Worm (Caenorhabditis elegans) whole organism, L4 larva: ENCODE results near the gene F45F2.11.

Experiments
- F49E8.2 ChIP-seq: sonication (generic microtip); optimal IDR thresholded peaks from 2 replicates; lab custom pipeline; 2016; ENCODE audit warnings: missing compliant biosample characterization, mild to moderate bottlenecking, missing genetic modification characterization, borderline replicate concordance
- T26A8.4 ChIP-seq: fragments of 200-800 bp; sonication (Bioruptor generic); IDR thresholded peaks from 2 replicates; pipeline ENCODE4 v1.3.6; 2022; ENCODE audit warnings: missing genetic modification characterization, missing compliant biosample characterization
- Y105C5A.15 ChIP-seq: fragments of 200-800 bp; sonication (Bioruptor generic); IDR thresholded peaks from 2 replicates; pipeline ENCODE4 v1.3.6; 2022; ENCODE audit warnings: missing genetic modification characterization, missing compliant biosample characterization
- Y48G9A.11 ChIP-seq: fragments of 200-800 bp; sonication (Bioruptor generic); IDR thresholded peaks from 2 replicates; pipeline ENCODE4 v1.3.6; 2022; ENCODE audit warnings: missing genetic modification reagents, missing genetic modification characterization, missing compliant biosample characterization
- ZK337.2 ChIP-seq: fragments of 200-800 bp; sonication (Bioruptor generic); IDR thresholded peaks from 2 replicates; pipeline ENCODE4 v1.3.6; 2022; ENCODE audit warnings: missing genetic modification reagents, missing genetic modification characterization, missing compliant biosample characterization
- ceh-32 ChIP-seq: sonication (generic microtip); optimal IDR thresholded peaks from 2 replicates; lab custom pipeline; 2016; ENCODE audit warnings: mild to moderate bottlenecking, missing genetic modification characterization, missing compliant biosample characterization; ENCODE audit not compliant: poor library complexity
- ceh-62 ChIP-seq: sonication (generic microtip); optimal IDR thresholded peaks from 2 replicates; lab custom pipeline; 2017; ENCODE audit warnings: missing biosample characterization, missing genetic modification characterization
- cey-2 ChIP-seq: sonication (generic microtip); optimal IDR thresholded peaks from 3 replicates; lab custom pipeline; 2017; ENCODE audit warnings: missing genetic modification characterization, mild to moderate bottlenecking, missing compliant biosample characterization, antibody characterized with exemption, borderline replicate concordance; ENCODE audit not compliant: insufficient read depth
- daf-12 ChIP-seq: fragments of 150-350 bp; optimal IDR thresholded peaks from 2 replicates; lab custom pipeline; 2014; ENCODE audit warnings: missing biosample characterization, missing genetic modification reagents, missing genetic modification characterization
- daf-19 ChIP-seq: fragments of 200-800 bp; sonication (Bioruptor generic); conservative IDR thresholded peaks from 2 replicates; pipeline ENCODE4 v1.3.6; 2022; ENCODE audit warnings: missing genetic modification characterization, missing compliant biosample characterization
- dmd-6 ChIP-seq: fragments of 200-800 bp; sonication (Bioruptor generic); IDR thresholded peaks from 2 replicates; pipeline ENCODE4 v1.3.6; 2022; ENCODE audit warnings: missing genetic modification reagents, missing genetic modification characterization, missing compliant biosample characterization
- dmd-8 ChIP-seq: fragments of 200-800 bp; sonication (Bioruptor generic); IDR thresholded peaks from 2 replicates; pipeline ENCODE4 v1.3.6; 2022; ENCODE audit warnings: missing genetic modification characterization, missing compliant biosample characterization
- dpl-1 ChIP-seq: fragments of 150-350 bp; optimal IDR thresholded peaks from 2 replicates; lab custom pipeline; 2014; ENCODE audit warnings: missing biosample characterization, missing genetic modification reagents, missing genetic modification characterization
- egl-43 ChIP-seq: fragments of 200-800 bp; sonication (Bioruptor generic); IDR thresholded peaks from 2 replicates; pipeline ENCODE4 v1.3.6; 2022; ENCODE audit warnings: missing genetic modification reagents, missing genetic modification characterization, missing compliant biosample characterization
- fos-1 ChIP-seq: fragments of 150-350 bp; optimal IDR thresholded peaks from 2 replicates; lab custom pipeline; 2014; ENCODE audit warnings: missing biosample characterization, missing genetic modification characterization
- hlh-30 ChIP-seq: sonication (generic microtip); optimal IDR thresholded peaks from 2 replicates; lab custom pipeline; 2017; ENCODE audit warnings: antibody characterized with exemption, mild to moderate bottlenecking, missing genetic modification characterization, missing compliant biosample characterization; ENCODE audit not compliant: insufficient read depth
- hmg-1.1 ChIP-seq: fragments of 200-800 bp; sonication (Bioruptor generic); IDR thresholded peaks from 2 replicates; pipeline ENCODE4 v1.3.6; 2022; ENCODE audit warnings: missing genetic modification reagents, missing genetic modification characterization, missing compliant biosample characterization
- lin-29 ChIP-seq: fragments of 200-800 bp; sonication (Bioruptor generic); IDR thresholded peaks from 2 replicates; pipeline ENCODE4 v1.3.6; 2022; ENCODE audit warnings: missing genetic modification reagents, missing genetic modification characterization, missing compliant biosample characterization
- lin-38 ChIP-seq: fragments of 200-800 bp; sonication (Bioruptor generic); IDR thresholded peaks from 2 replicates; pipeline ENCODE4 v1.3.6; 2022; ENCODE audit warnings: missing genetic modification reagents, missing genetic modification characterization, missing compliant biosample characterization
- lsy-2 ChIP-seq, 2 experiments: fragments of 150-350 bp in 1 of 2; sonication (generic microtip) in 1 of 2; optimal IDR thresholded peaks; 2 replicates each; lab custom pipeline; 2014 to 2017; ENCODE audit warnings: missing biosample characterization in 2 of 2, missing genetic modification characterization in 2 of 2
- madf-5 ChIP-seq, 2 experiments: fragments of 200-800 bp; sonication (Bioruptor generic); IDR thresholded peaks; 2 replicates each; pipeline ENCODE4 v1.3.6; 2022; ENCODE audit warnings: missing compliant biosample characterization in 2 of 2, missing genetic modification characterization in 2 of 2
- mdt-29 ChIP-seq: fragments of 200-800 bp; sonication (Bioruptor generic); IDR thresholded peaks from 2 replicates; pipeline ENCODE4 v1.3.6; 2022; ENCODE audit warnings: missing genetic modification reagents, missing genetic modification characterization, missing compliant biosample characterization
- mxl-2 ChIP-seq: fragments of 200-800 bp; sonication (Bioruptor generic); conservative IDR thresholded peaks from 2 replicates; pipeline ENCODE4 v1.3.6; 2022; ENCODE audit warnings: missing genetic modification reagents, missing genetic modification characterization, missing compliant biosample characterization
- nhr-11 ChIP-seq: fragments of 150-350 bp; optimal IDR thresholded peaks from 2 replicates; lab custom pipeline; 2014; ENCODE audit warnings: missing biosample characterization, missing genetic modification characterization
- nhr-6 ChIP-seq: fragments of 150-350 bp; optimal IDR thresholded peaks from 2 replicates; lab custom pipeline; 2014; ENCODE audit warnings: missing biosample characterization, missing genetic modification characterization
- nhr-77 ChIP-seq: fragments of 150-350 bp; optimal IDR thresholded peaks from 2 replicates; lab custom pipeline; 2014; ENCODE audit warnings: missing biosample characterization, missing genetic modification characterization
- saeg-2 ChIP-seq: fragments of 200-800 bp; sonication (Bioruptor generic); IDR thresholded peaks from 2 replicates; pipeline ENCODE4 v1.3.6; 2022; ENCODE audit warnings: missing genetic modification reagents, missing genetic modification characterization, missing compliant biosample characterization
- unc-62 ChIP-seq, 3 experiments: fragments of 150-350 bp in 1 of 3; sonication (generic microtip); optimal IDR thresholded peaks in 2 of 3; peaks in 1 of 3; 1 replicate in 1 of 3; 2 replicates in 2 of 3; lab custom pipeline; 2014 to 2017; ENCODE audit warnings: missing biosample characterization in 3 of 3, missing genetic modification characterization in 3 of 3, missing genetic modification reagents in 3 of 3, missing genotype in 1 of 3
- zfp-2 ChIP-seq: sonication (generic microtip); optimal IDR thresholded peaks from 2 replicates; lab custom pipeline; 2016; ENCODE audit warnings: mild to moderate bottlenecking, missing genetic modification characterization, missing compliant biosample characterization
- zfp-3 ChIP-seq: fragments of 200-800 bp; sonication (Bioruptor generic); conservative IDR thresholded peaks from 2 replicates; pipeline ENCODE4 v1.3.6; 2022; ENCODE audit warnings: missing genetic modification reagents, missing genetic modification characterization, missing compliant biosample characterization

The F45F2.11 gene

DNA sequence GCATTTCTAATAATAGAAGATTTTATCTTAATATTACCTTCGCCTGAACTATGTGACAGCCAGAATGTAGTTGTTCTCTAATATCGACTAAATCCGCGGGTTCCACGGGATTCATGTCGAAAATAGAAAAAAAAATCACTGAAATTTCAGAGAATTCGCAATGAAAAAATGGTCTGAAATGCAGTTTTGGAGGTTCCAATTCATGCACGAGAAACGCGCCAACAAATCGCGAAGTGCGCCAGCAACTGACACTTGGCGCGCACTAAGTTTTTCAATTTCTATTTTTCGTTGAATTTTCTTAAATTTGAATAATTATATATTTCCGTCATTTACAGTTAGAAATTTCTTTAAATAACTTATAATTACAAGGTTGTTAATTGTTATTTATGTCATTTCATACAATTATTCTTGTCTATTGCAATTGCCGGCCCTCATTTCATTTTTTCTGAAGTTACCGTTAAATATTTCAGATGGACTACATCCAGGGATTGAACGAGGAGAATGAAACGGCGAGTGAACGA, 49.2 kb upstream of the F45F2.11 start, which contains the start of the genes F25G6.9 and symk-1 (continued):
- TF ChIP-seq ceh-32 (tag; lab: Kevin White, UChicago) (no peak), nhr-11 (tag; lab: Kevin White, UChicago) (no peak), egl-43 (GFP tag; lab: Robert Waterston, UW) (no peak), dpl-1 (GFP tag; lab: Kevin White, UChicago) (peak; percentile 63), ZK337.2 (GFP tag; lab: Robert Waterston, UW) (no peak), Y48G9A.11 (GFP tag; lab: Robert Waterston, UW) (no peak), fos-1 (tag; lab: Kevin White, UChicago) (no peak), nhr-77 (no peak), hmg-1.1 (GFP tag; lab: Robert Waterston, UW) (peak; percentile 70), lin-29 (no peak), nhr-6 (peak; percentile 35), F49E8.2 (tag; lab: Kevin White, UChicago) (peak; percentile 6)

DNA sequence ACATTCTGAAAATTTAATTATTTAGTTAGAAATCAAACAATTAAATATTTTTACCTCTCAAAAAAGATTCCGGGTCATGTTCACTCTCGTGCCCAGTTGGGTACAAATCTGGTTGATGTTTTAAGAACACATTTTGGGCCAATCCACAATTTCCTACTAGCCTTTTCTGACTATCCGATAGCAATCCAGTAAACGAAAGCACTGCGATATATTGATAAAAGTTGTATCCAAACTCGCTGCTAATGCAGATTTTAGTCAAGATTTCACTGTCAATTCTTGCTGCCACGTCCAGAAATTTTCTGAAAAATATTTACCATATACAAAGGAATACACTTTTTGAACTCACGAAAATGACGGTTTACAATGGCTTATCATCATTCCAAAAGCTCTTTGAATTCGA, 48.5 kb upstream of the F45F2.11 start:
- TF ChIP-seq mdt-29 (GFP tag; lab: Robert Waterston, UW) (no peak), unc-62 (GFP tag; optimal IDR thresholded peaks at IDR 0.05 in 1 of 2; lab: Kevin White, UChicago) (peak in 1 of 2 experiments; percentile 91), unc-62 (tag; optimal IDR thresholded peaks at IDR 0.05; lab: Kevin White, UChicago) (no peak)

ce11 chrV:8565075-8565474, 44.4 kb upstream of the F45F2.11 start, which contains the start of gene F25G6.8:
Gene F25G6.8 (minus strand): TSS chrV:8565175.
- no peak for TF ChIP-seq hlh-30
- peak; percentile 5; the same call in 1 of the 2 replicates for TF ChIP-seq lin-38 (GFP tag; lab: Robert Waterston, UW)

- no peak for TF ChIP-seq saeg-2 (GFP tag; lab: Robert Waterston, UW)
- TF ChIP-seq, all 104 proteins: peak for 0
These were observed 40.2 kb upstream of the F45F2.11 start, which contains the start of gene acr-16 for ce11 chrV:8560916-8561315. Gene acr-16 (plus strand): TSS chrV:8561216.

- no peak for TF ChIP-seq cey-2 (tag; lab: Kevin White, UChicago)
- no peak for TF ChIP-seq egl-43 (GFP tag; lab: Robert Waterston, UW)
- TF ChIP-seq Y105C5A.15 (GFP tag; lab: Robert Waterston, UW), result no peak
- TF ChIP-seq T26A8.4 (GFP tag; lab: Robert Waterston, UW), result no peak
- TF ChIP-seq ceh-62, result no peak
- no peak for TF ChIP-seq fos-1 (tag; lab: Kevin White, UChicago)
- no peak for TF ChIP-seq zfp-3 (GFP tag; lab: Robert Waterston, UW)
- TF ChIP-seq dmd-8 (GFP tag; lab: Robert Waterston, UW), result no peak
- no peak for TF ChIP-seq lsy-2 (tag; optimal IDR thresholded peaks at IDR 0.05; lab: Kevin White, UChicago)
- TF ChIP-seq madf-5 (GFP tag; IDR thresholded peaks at IDR 0.05; lab: Robert Waterston, UW), result no peak
- TF ChIP-seq daf-19 (GFP tag; lab: Robert Waterston, UW), result no peak
These were observed 35.3 kb upstream of the F45F2.11 start for ce11 chrV:8555955-8556354.

- peak; percentile 14 for TF ChIP-seq nhr-11 (tag; lab: Kevin White, UChicago)
- TF ChIP-seq mxl-2 (GFP tag; lab: Robert Waterston, UW), result no peak
- TF ChIP-seq, all 104 proteins: peak for 1
These were observed 31.8 kb upstream of the F45F2.11 start, which contains the start of gene acr-15 for ce11 chrV:8552460-8552859. Gene acr-15 (plus strand): TSS chrV:8552695.

ce11 chrV:8548989-8549388, 28.3 kb upstream of the F45F2.11 start, which contains the start of gene stdh-4:
Gene stdh-4 (plus strand): TSS chrV:8549289.
- TF ChIP-seq dmd-6 (GFP tag; lab: Robert Waterston, UW), result 0 out of 2 replicates have a peak, but pooled peaks have one; percentile 13
- no peak for TF ChIP-seq daf-12 (tag; lab: Kevin White, UChicago)
- TF ChIP-seq hlh-30, result no peak
- TF ChIP-seq zfp-2, result no peak
